Fruit fly (Drosophila melanogaster) whole organism, embryonic: ENCODE measurements around the gene CG32137.

Source experiments
- Blimp-1 ChIP-seq: fragments of 200-800 bp; sonication (Bioruptor generic); optimal IDR thresholded peaks from 3 replicates; lab custom pipeline; 2018; ENCODE audit warnings: missing biosample characterization, missing genetic modification characterization, mild to moderate bottlenecking, moderate library complexity, missing genetic modification reagents
- CG11398 ChIP-seq: fragments of 200-800 bp; sonication (Bioruptor generic); optimal IDR thresholded peaks from 2 replicates; lab custom pipeline; 2016; ENCODE audit warnings: missing biosample characterization, missing genetic modification characterization
- CG12219 ChIP-seq: fragments of 200-800 bp; sonication (Bioruptor generic); optimal IDR thresholded peaks from 3 replicates; lab custom pipeline; 2018; ENCODE audit warnings: missing biosample characterization, mild to moderate bottlenecking, missing genetic modification characterization
- CG13894 ChIP-seq: fragments of 200-800 bp; sonication (Bioruptor generic); optimal IDR thresholded peaks from 3 replicates; lab custom pipeline; 2018; ENCODE audit warnings: missing biosample characterization, mild to moderate bottlenecking, missing genetic modification characterization, moderate library complexity
- CG14965 ChIP-seq: fragments of 200-800 bp; sonication (Bioruptor generic); optimal IDR thresholded peaks from 2 replicates; lab custom pipeline; 2016; ENCODE audit warnings: missing biosample characterization, missing genetic modification characterization, borderline replicate concordance
- CG1647 ChIP-seq: fragments of 200-800 bp; sonication (Bioruptor generic); optimal IDR thresholded peaks from 3 replicates; lab custom pipeline; 2016; ENCODE audit warnings: missing biosample characterization, missing genetic modification characterization
- CG17802 ChIP-seq: fragments of 200-800 bp; sonication (Bioruptor generic); optimal IDR thresholded peaks from 2 replicates; lab custom pipeline; 2018; ENCODE audit warnings: missing biosample characterization, mild to moderate bottlenecking, missing genetic modification characterization, moderate library complexity
- CG2678 ChIP-seq: fragments of 200-800 bp; sonication (Bioruptor generic); optimal IDR thresholded peaks from 3 replicates; lab custom pipeline; 2019; ENCODE audit warnings: missing biosample characterization, mild to moderate bottlenecking, missing genetic modification characterization, moderate library complexity
- CG3065 ChIP-seq: fragments of 200-800 bp; sonication (Bioruptor generic); optimal IDR thresholded peaks from 2 replicates; lab custom pipeline; 2016; ENCODE audit warnings: missing biosample characterization, missing genetic modification characterization
- CG32767 ChIP-seq: fragments of 200-800 bp; sonication (Bioruptor generic); IDR thresholded peaks from 2 replicates; pipeline ENCODE4 v1.3.6; 2022; ENCODE audit warnings: missing biosample characterization, missing genetic modification characterization
- CG34224 ChIP-seq: fragments of 200-800 bp; sonication (Bioruptor generic); IDR thresholded peaks from 3 replicates; pipeline ENCODE4 v1.3.6; 2022; ENCODE audit warnings: missing biosample characterization, missing genetic modification characterization; ENCODE audit not compliant: partially characterized antibody
- CG3995 ChIP-seq: fragments of 200-800 bp; sonication (Bioruptor generic); optimal IDR thresholded peaks from 3 replicates; lab custom pipeline; 2016; ENCODE audit warnings: missing biosample characterization, missing genetic modification characterization
- CG42726 ChIP-seq: fragments of 200-800 bp; sonication (Bioruptor generic); IDR thresholded peaks from 2 replicates; pipeline ENCODE4 v1.3.6; 2022; ENCODE audit warnings: missing biosample characterization, missing genetic modification characterization; ENCODE audit not compliant: partially characterized antibody
- CG8359 ChIP-seq: fragments of 200-800 bp; sonication (Bioruptor generic); optimal IDR thresholded peaks from 2 replicates; lab custom pipeline; 2017; ENCODE audit warnings: missing biosample characterization, mild to moderate bottlenecking, missing genetic modification characterization, borderline replicate concordance
- Dek ChIP-seq: fragments of 200-800 bp; sonication (Bioruptor generic); optimal IDR thresholded peaks from 3 replicates; lab custom pipeline; 2019; ENCODE audit warnings: missing biosample characterization, mild to moderate bottlenecking, missing genetic modification characterization, moderate library complexity
- Dip2 ChIP-seq: fragments of 200-800 bp; sonication (Bioruptor generic); IDR thresholded peaks from 2 replicates; pipeline ENCODE4 v1.3.6; 2022; ENCODE audit warnings: missing biosample characterization, missing genetic modification characterization
- Fer2 ChIP-seq: fragments of 200-800 bp; sonication (Bioruptor generic); optimal IDR thresholded peaks from 2 replicates; lab custom pipeline; 2018; ENCODE audit warnings: missing biosample characterization, mild to moderate bottlenecking, missing genetic modification characterization, moderate library complexity
- Hr3 ChIP-seq: fragments of 200-800 bp; sonication (Bioruptor generic); optimal IDR thresholded peaks from 3 replicates; lab custom pipeline; 2016; ENCODE audit warnings: missing biosample characterization, missing genetic modification characterization
- Lhr ChIP-seq: fragments of 200-800 bp; sonication (Bioruptor generic); optimal IDR thresholded peaks from 3 replicates; lab custom pipeline; 2017; ENCODE audit warnings: mild to moderate bottlenecking, missing biosample characterization, missing genetic modification reagents, missing genetic modification characterization
- MBD-R2 ChIP-seq: fragments of 200-800 bp; sonication (Bioruptor generic); IDR thresholded peaks from 2 replicates; pipeline ENCODE4 v1.3.6; 2022; ENCODE audit warnings: missing biosample characterization, missing genetic modification characterization
- MTF-1 ChIP-seq: fragments of 200-800 bp; sonication (Bioruptor generic); optimal IDR thresholded peaks from 2 replicates; lab custom pipeline; 2018; ENCODE audit warnings: missing biosample characterization, mild to moderate bottlenecking, missing genetic modification characterization, borderline replicate concordance
- Meics ChIP-seq: fragments of 200-800 bp; sonication (Bioruptor generic); optimal IDR thresholded peaks from 2 replicates; lab custom pipeline; 2017; ENCODE audit warnings: missing biosample characterization, mild to moderate bottlenecking, missing genetic modification characterization
- Mrtf ChIP-seq: fragments of 200-800 bp; sonication (Bioruptor generic); IDR thresholded peaks from 3 replicates; pipeline ENCODE4 v1.3.6; 2022; ENCODE audit warnings: missing biosample characterization, missing genetic modification characterization
- NC2α ChIP-seq: fragments of 200-800 bp; sonication (Bioruptor generic); optimal IDR thresholded peaks from 2 replicates; lab custom pipeline; 2016; ENCODE audit warnings: missing biosample characterization, missing genetic modification characterization
- Oli ChIP-seq: fragments of 200-800 bp; sonication (Bioruptor generic); optimal IDR thresholded peaks from 2 replicates; lab custom pipeline; 2018; ENCODE audit warnings: missing biosample characterization, mild to moderate bottlenecking, missing genetic modification characterization, moderate library complexity
- Sox100B ChIP-seq: fragments of 200-800 bp; sonication (Bioruptor generic); optimal IDR thresholded peaks from 3 replicates; lab custom pipeline; 2018; ENCODE audit warnings: missing biosample characterization, mild to moderate bottlenecking, missing genetic modification characterization
- Xrp1 ChIP-seq: fragments of 200-800 bp; sonication (Bioruptor generic); IDR thresholded peaks from 2 replicates; pipeline ENCODE4 v1.3.6; 2022; ENCODE audit warnings: missing biosample characterization, missing genetic modification characterization
- ab ChIP-seq: fragments of 200-800 bp; sonication (Bioruptor generic); optimal IDR thresholded peaks from 2 replicates; lab custom pipeline; 2016; ENCODE audit warnings: missing biosample characterization, missing genetic modification characterization
- ac ChIP-seq: fragments of 200-800 bp; sonication (Bioruptor generic); optimal IDR thresholded peaks from 3 replicates; lab custom pipeline; 2017; ENCODE audit warnings: missing biosample characterization, mild to moderate bottlenecking, missing genetic modification characterization
- ash1 ChIP-seq: fragments of 200-800 bp; sonication (Bioruptor generic); optimal IDR thresholded peaks from 2 replicates; lab custom pipeline; 2018; ENCODE audit warnings: missing biosample characterization, mild to moderate bottlenecking, missing genetic modification characterization
- az2 ChIP-seq: fragments of 200-800 bp; sonication (Bioruptor generic); optimal IDR thresholded peaks from 3 replicates; lab custom pipeline; 2016; ENCODE audit warnings: missing biosample characterization, missing genetic modification characterization
- chm ChIP-seq: fragments of 200-800 bp; sonication (Bioruptor generic); IDR thresholded peaks from 2 replicates; pipeline ENCODE4 v1.3.6; 2022; ENCODE audit warnings: missing biosample characterization, missing genetic modification characterization
- danr ChIP-seq: fragments of 200-800 bp; sonication (Bioruptor generic); IDR thresholded peaks from 2 replicates; pipeline ENCODE4 v1.3.6; 2022; ENCODE audit warnings: missing biosample characterization, missing genetic modification characterization
- dati ChIP-seq: fragments of 200-800 bp; sonication (Bioruptor generic); IDR thresholded peaks from 2 replicates; pipeline ENCODE4 v1.3.6; 2022; ENCODE audit warnings: missing biosample characterization, missing genetic modification characterization
- dpn ChIP-seq, 2 experiments: fragments of 200-800 bp; sonication (Bioruptor generic); optimal IDR thresholded peaks; 3 replicates each; lab custom pipeline; 2016; ENCODE audit warnings: missing biosample characterization in 2 of 2, missing genetic modification characterization in 2 of 2
- emc ChIP-seq: fragments of 200-800 bp; sonication (Bioruptor generic); optimal IDR thresholded peaks from 2 replicates; lab custom pipeline; 2016; ENCODE audit warnings: missing biosample characterization, missing genetic modification characterization
- gfzf ChIP-seq: fragments of 200-800 bp; sonication (Bioruptor generic); optimal IDR thresholded peaks from 2 replicates; lab custom pipeline; 2016; ENCODE audit warnings: missing biosample characterization, mild to moderate bottlenecking, missing genetic modification characterization, moderate library complexity
- hth ChIP-seq: fragments of >200 bp; optimal IDR thresholded peaks from 2 replicates; lab custom pipeline; 2017; ENCODE audit warnings: inconsistent platforms
- ken ChIP-seq: fragments of 200-800 bp; sonication (Bioruptor generic); IDR thresholded peaks from 3 replicates; pipeline ENCODE4 v1.3.6; 2022; ENCODE audit warnings: missing biosample characterization, missing genetic modification characterization
- lbe ChIP-seq: fragments of 200-800 bp; sonication (Bioruptor generic); optimal IDR thresholded peaks from 2 replicates; lab custom pipeline; 2016; ENCODE audit warnings: missing biosample characterization, mild to moderate bottlenecking, missing genetic modification characterization
- lola ChIP-seq, 3 experiments: fragments of >200 bp in 2 of 3; fragments of 200-800 bp in 1 of 3; sonication (Bioruptor generic) in 1 of 3; optimal IDR thresholded peaks; 2 replicates each; lab custom pipeline; 2017 to 2019; ENCODE audit warnings: missing biosample characterization in 3 of 3, missing genetic modification characterization in 3 of 3, mild to moderate bottlenecking in 1 of 3, moderate library complexity in 1 of 3
- mam ChIP-seq: fragments of 200-800 bp; sonication (Bioruptor generic); optimal IDR thresholded peaks from 3 replicates; lab custom pipeline; 2016; ENCODE audit warnings: missing biosample characterization, missing genetic modification characterization
- oc ChIP-seq: fragments of 200-800 bp; sonication (Bioruptor generic); optimal IDR thresholded peaks from 2 replicates; lab custom pipeline; 2018; ENCODE audit warnings: missing biosample characterization, mild to moderate bottlenecking, missing genetic modification characterization, moderate library complexity
- odd ChIP-seq: fragments of 200-800 bp; sonication (Bioruptor generic); optimal IDR thresholded peaks from 2 replicates; lab custom pipeline; 2017; ENCODE audit warnings: missing biosample characterization, mild to moderate bottlenecking, missing genetic modification characterization
- pfk ChIP-seq: fragments of 200-800 bp; sonication (Bioruptor generic); optimal IDR thresholded peaks from 2 replicates; lab custom pipeline; 2018; ENCODE audit warnings: missing biosample characterization, mild to moderate bottlenecking, missing genetic modification characterization, moderate library complexity
- pnt ChIP-seq: fragments of 200-800 bp; sonication (Bioruptor generic); optimal IDR thresholded peaks from 3 replicates; lab custom pipeline; 2016; ENCODE audit warnings: missing biosample characterization, missing genetic modification characterization
- scrt ChIP-seq: fragments of 200-800 bp; sonication (Bioruptor generic); optimal IDR thresholded peaks from 2 replicates; lab custom pipeline; 2018; ENCODE audit warnings: missing biosample characterization, mild to moderate bottlenecking, missing genetic modification characterization, moderate library complexity
- slbo ChIP-seq: fragments of 200-800 bp; sonication (Bioruptor generic); IDR thresholded peaks from 2 replicates; pipeline ENCODE4 v1.3.6; 2022; ENCODE audit warnings: missing biosample characterization, missing genetic modification characterization
- toy ChIP-seq: fragments of 200-800 bp; sonication (Bioruptor generic); IDR thresholded peaks from 2 replicates; pipeline ENCODE4 v1.3.6; 2022; ENCODE audit warnings: missing biosample characterization, missing genetic modification characterization
- trem ChIP-seq: fragments of 200-800 bp; optimal IDR thresholded peaks from 3 replicates; lab custom pipeline; 2019; ENCODE audit warnings: missing biosample characterization, mild to moderate bottlenecking, missing genetic modification characterization, moderate library complexity
- z ChIP-seq: fragments of 200-800 bp; sonication (Bioruptor generic); IDR thresholded peaks from 3 replicates; pipeline ENCODE4 v1.3.6; 2022; ENCODE audit warnings: missing biosample characterization, missing genetic modification characterization

The CG32137 gene

dm6 chr3L:13925117-13925726 lies 13.8 kb upstream of the CG32137 start, which contains the start of gene Rgl (continued):
- TF ChIP-seq CG2678 (tag; lab: Kevin White, UChicago) (no peak), z (no peak), CG14965 (GFP tag; lab: Kevin White, UChicago) (no peak), CG34224 (peak; percentile 28; the same call in 1 of the 3 replicates), CG12219 (GFP tag; lab: Kevin White, UChicago) (no peak), gfzf (GFP tag; lab: Kevin White, UChicago) (no peak), trem (tag; lab: Kevin White, UChicago) (no peak), toy (GFP tag; lab: Robert Waterston, UW) (no peak), lola (GFP tag; optimal IDR thresholded peaks at IDR 0.05; lab: Kevin White, UChicago) (no peak), Dek (tag; lab: Kevin White, UChicago) (no peak), ash1 (GFP tag; lab: Kevin White, UChicago) (no peak), Dip2 (GFP tag; lab: Robert Waterston, UW) (no peak), CG32767 (GFP tag; lab: Robert Waterston, UW) (no peak), pfk (GFP tag; lab: Kevin White, UChicago) (no peak), hth (lab: Kevin White, UChicago) (no peak), CG17802 (tag; lab: Kevin White, UChicago) (no peak), CG8359 (no peak), odd (GFP tag; lab: Kevin White, UChicago) (no peak), Sox100B (no peak), MBD-R2 (GFP tag; lab: Robert Waterston, UW) (no peak), Xrp1 (GFP tag; lab: Robert Waterston, UW) (no peak), ac (GFP tag; lab: Kevin White, UChicago) (peak; percentile 20), CG13894 (tag; lab: Kevin White, UChicago) (no peak), CG1647 (no peak), danr (GFP tag; lab: Robert Waterston, UW) (no peak), pnt (GFP tag; lab: Kevin White, UChicago) (no peak), mam (GFP tag; lab: Kevin White, UChicago) (no peak), Hr3 (GFP tag; lab: Kevin White, UChicago) (no peak), Oli (no peak), ken (GFP tag; lab: Robert Waterston, UW) (no peak), az2 (GFP tag; lab: Kevin White, UChicago) (no peak), oc (tag; lab: Kevin White, UChicago) (no peak), CG3065 (GFP tag; lab: Kevin White, UChicago) (no peak), NC2α (no peak), CG3995 (GFP tag; lab: Kevin White, UChicago) (no peak), scrt (no peak), slbo (GFP tag; lab: Robert Waterston, UW) (no peak), ab (GFP tag; lab: Kevin White, UChicago) (no peak), Fer2 (tag; lab: Kevin White, UChicago) (no peak), Meics (GFP tag; lab: Kevin White, UChicago) (no peak), dpn (GFP tag; optimal IDR thresholded peaks at IDR 0.05; lab: Kevin White, UChicago) (no peak), MTF-1 (no peak), dati (no peak), Blimp-1 (peak; percentile 32), CG42726 (GFP tag; lab: Robert Waterston, UW) (no peak), Mrtf (GFP tag; lab: Robert Waterston, UW) (no peak), chm (GFP tag; lab: Robert Waterston, UW) (peak; percentile 12; the same call in 1 of the 2 replicates), emc (GFP tag; lab: Kevin White, UChicago) (no peak), CG11398 (GFP tag; lab: Kevin White, UChicago) (no peak), lbe (GFP tag; lab: Kevin White, UChicago) (no peak), Lhr (GFP tag; lab: Kevin White, UChicago) (no peak)
